Worm (Caenorhabditis elegans) whole organism, late embryonic: ENCODE data around the gene R10D12.7.
A peak's percentile ranks its signal among the peaks of the same experiment; 100 is the strongest.

Experiments used
- F13H6.1 ChIP-seq: sonication (generic microtip); optimal IDR thresholded peaks from 2 replicates; lab custom pipeline; 2016; ENCODE audit warnings: missing genetic modification characterization, missing compliant biosample characterization
- K09A11.1 ChIP-seq: sonication (generic microtip); optimal IDR thresholded peaks from 2 replicates; lab custom pipeline; 2017; ENCODE audit warnings: antibody characterized with exemption, mild to moderate bottlenecking, missing genetic modification characterization, missing compliant biosample characterization; ENCODE audit not compliant: insufficient read depth
- T23F11.4 ChIP-seq: fragments of 200-800 bp; sonication (Bioruptor generic); optimal IDR thresholded peaks from 2 replicates; lab custom pipeline; 2018; ENCODE audit warnings: mild to moderate bottlenecking, missing genetic modification characterization, missing compliant biosample characterization
- ama-1 ChIP-seq: fragments of 150-350 bp; optimal IDR thresholded peaks from 2 replicates; lab custom pipeline; 2014
- ceh-14 ChIP-seq: sonication (generic microtip); optimal IDR thresholded peaks from 2 replicates; lab custom pipeline; 2016; ENCODE audit warnings: missing genotype, missing genetic modification characterization, missing compliant biosample characterization
- ceh-18 ChIP-seq: sonication (generic microtip); optimal IDR thresholded peaks from 2 replicates; lab custom pipeline; 2016; ENCODE audit warnings: missing genetic modification characterization, missing compliant biosample characterization
- ceh-19 ChIP-seq: fragments of 200-800 bp; sonication (Bioruptor generic); optimal IDR thresholded peaks from 2 replicates; lab custom pipeline; 2018; ENCODE audit warnings: mild to moderate bottlenecking, missing genetic modification characterization, missing compliant biosample characterization
- ceh-22 ChIP-seq: sonication (generic microtip); optimal IDR thresholded peaks from 2 replicates; lab custom pipeline; 2017; ENCODE audit warnings: missing biosample characterization, missing genetic modification characterization
- ceh-24 ChIP-seq: sonication (generic microtip); optimal IDR thresholded peaks from 2 replicates; lab custom pipeline; 2016; ENCODE audit warnings: mild to moderate bottlenecking, missing genetic modification characterization, missing compliant biosample characterization
- ceh-30 ChIP-seq: fragments of 150-350 bp; optimal IDR thresholded peaks from 2 replicates; lab custom pipeline; 2014; ENCODE audit warnings: missing biosample characterization, missing genetic modification characterization
- ceh-31 ChIP-seq: sonication (generic microtip); optimal IDR thresholded peaks from 2 replicates; lab custom pipeline; 2016; ENCODE audit warnings: missing genetic modification characterization, missing compliant biosample characterization
- ceh-34 ChIP-seq: sonication (generic microtip); optimal IDR thresholded peaks from 2 replicates; lab custom pipeline; 2016; ENCODE audit warnings: mild to moderate bottlenecking, missing genetic modification characterization, missing compliant biosample characterization
- ceh-45 ChIP-seq: fragments of 200-800 bp; sonication (Bioruptor generic); IDR thresholded peaks from 2 replicates; pipeline ENCODE4 v1.3.6; 2022; ENCODE audit warnings: missing genetic modification reagents, missing genetic modification characterization, missing compliant biosample characterization
- ceh-6 ChIP-seq: fragments of 200-800 bp; sonication (Bioruptor generic); optimal IDR thresholded peaks from 2 replicates; lab custom pipeline; 2018; ENCODE audit warnings: mild to moderate bottlenecking, missing genetic modification characterization, missing compliant biosample characterization
- ceh-9 ChIP-seq: sonication (generic microtip); optimal IDR thresholded peaks from 2 replicates; lab custom pipeline; 2016; ENCODE audit warnings: mild to moderate bottlenecking, missing genetic modification characterization, inconsistent platforms, missing compliant biosample characterization
- che-1 ChIP-seq: sonication (generic microtip); optimal IDR thresholded peaks from 2 replicates; lab custom pipeline; 2016; ENCODE audit warnings: mild to moderate bottlenecking, missing genetic modification characterization, missing compliant biosample characterization
- dmd-4 ChIP-seq: sonication (generic microtip); optimal IDR thresholded peaks from 2 replicates; lab custom pipeline; 2016; ENCODE audit warnings: borderline replicate concordance, missing genetic modification characterization, missing compliant biosample characterization
- dve-1 ChIP-seq: sonication (generic microtip); optimal IDR thresholded peaks from 2 replicates; lab custom pipeline; 2017; ENCODE audit warnings: antibody characterized with exemption, mild to moderate bottlenecking, missing genetic modification characterization, missing compliant biosample characterization
- eyg-1 ChIP-seq: sonication (generic microtip); optimal IDR thresholded peaks from 2 replicates; lab custom pipeline; 2016; ENCODE audit warnings: missing genotype, missing genetic modification characterization, missing compliant biosample characterization
- fkh-6 ChIP-seq: sonication (generic microtip); optimal IDR thresholded peaks from 2 replicates; lab custom pipeline; 2016; ENCODE audit warnings: missing genetic modification characterization, missing compliant biosample characterization
- gmeb-2 ChIP-seq: sonication (generic microtip); optimal IDR thresholded peaks from 2 replicates; lab custom pipeline; 2016; ENCODE audit warnings: missing genetic modification characterization, inconsistent platforms, missing compliant biosample characterization
- hlh-13 ChIP-seq: fragments of 200-800 bp; sonication (Bioruptor generic); optimal IDR thresholded peaks from 2 replicates; lab custom pipeline; 2018; ENCODE audit warnings: mild to moderate bottlenecking, missing genetic modification characterization, missing compliant biosample characterization
- hlh-30 ChIP-seq: sonication (generic microtip); optimal IDR thresholded peaks from 2 replicates; lab custom pipeline; 2017; ENCODE audit warnings: antibody characterized with exemption, missing genetic modification characterization, missing compliant biosample characterization; ENCODE audit not compliant: insufficient read depth
- madf-2 ChIP-seq: sonication (generic microtip); optimal IDR thresholded peaks from 2 replicates; lab custom pipeline; 2017; ENCODE audit warnings: missing genetic modification characterization, missing compliant biosample characterization
- mec-3 ChIP-seq: sonication (generic microtip); optimal IDR thresholded peaks from 2 replicates; lab custom pipeline; 2016; ENCODE audit warnings: borderline replicate concordance, missing genetic modification characterization, missing compliant biosample characterization
- nhr-11 ChIP-seq: fragments of 150-350 bp; optimal IDR thresholded peaks from 2 replicates; lab custom pipeline; 2014; ENCODE audit warnings: missing biosample characterization, missing genetic modification characterization
- npax-4 ChIP-seq: sonication (generic microtip); optimal IDR thresholded peaks from 2 replicates; lab custom pipeline; 2016; ENCODE audit warnings: missing genetic modification characterization, missing compliant biosample characterization
- odd-2 ChIP-seq: sonication (generic microtip); optimal IDR thresholded peaks from 2 replicates; lab custom pipeline; 2017; ENCODE audit warnings: antibody characterized with exemption, mild to moderate bottlenecking, missing genetic modification characterization, missing compliant biosample characterization
- pat-9 ChIP-seq: fragments of 200-800 bp; sonication (Bioruptor generic); optimal IDR thresholded peaks from 2 replicates; lab custom pipeline; 2018; ENCODE audit warnings: mild to moderate bottlenecking, missing genetic modification characterization, moderate library complexity, missing compliant biosample characterization
- pax-1 ChIP-seq: fragments of 150-350 bp; optimal IDR thresholded peaks from 2 replicates; lab custom pipeline; 2014; ENCODE audit warnings: missing biosample characterization, missing genetic modification characterization
- pha-2 ChIP-seq: sonication (generic microtip); optimal IDR thresholded peaks from 2 replicates; lab custom pipeline; 2017; ENCODE audit warnings: mild to moderate bottlenecking, missing genetic modification characterization, missing compliant biosample characterization
- rnt-1 ChIP-seq: sonication (generic microtip); optimal IDR thresholded peaks from 2 replicates; lab custom pipeline; 2016; ENCODE audit warnings: missing genetic modification characterization, missing compliant biosample characterization
- sdc-2 ChIP-seq: sonication (generic microtip); optimal IDR thresholded peaks from 2 replicates; lab custom pipeline; 2016; ENCODE audit warnings: missing genotype, missing genetic modification characterization, missing compliant biosample characterization
- tbx-2 ChIP-seq: sonication (generic microtip); optimal IDR thresholded peaks from 2 replicates; lab custom pipeline; 2016; ENCODE audit warnings: missing genetic modification characterization, missing compliant biosample characterization
- tbx-7 ChIP-seq: sonication (generic microtip); optimal IDR thresholded peaks from 2 replicates; lab custom pipeline; 2016; ENCODE audit warnings: missing genotype, missing genetic modification characterization, missing compliant biosample characterization
- ttx-3 ChIP-seq: sonication (generic microtip); optimal IDR thresholded peaks from 2 replicates; lab custom pipeline; 2016; ENCODE audit warnings: missing genetic modification reagents, missing genetic modification characterization, missing compliant biosample characterization
- unc-3 ChIP-seq, 2 experiments: fragments of 200-800 bp in 1 of 2; sonication (Bioruptor generic) in 1 of 2; sonication (generic microtip) in 1 of 2; conservative IDR thresholded peaks in 1 of 2; optimal IDR thresholded peaks in 1 of 2; 2 replicates each; pipeline versions ENCODE4 v1.3.6 to Lab custom; 2016 to 2022; ENCODE audit warnings: missing compliant biosample characterization in 2 of 2, missing genetic modification characterization in 2 of 2, missing genetic modification reagents in 1 of 2
- unc-42 ChIP-seq: sonication (generic microtip); optimal IDR thresholded peaks from 2 replicates; lab custom pipeline; 2016; ENCODE audit warnings: missing genotype, missing genetic modification characterization, missing compliant biosample characterization
- unc-55 ChIP-seq: sonication (generic microtip); optimal IDR thresholded peaks from 2 replicates; lab custom pipeline; 2017; ENCODE audit warnings: missing biosample characterization, missing genetic modification reagents, missing genetic modification characterization

R10D12.7 gene

DNA sequence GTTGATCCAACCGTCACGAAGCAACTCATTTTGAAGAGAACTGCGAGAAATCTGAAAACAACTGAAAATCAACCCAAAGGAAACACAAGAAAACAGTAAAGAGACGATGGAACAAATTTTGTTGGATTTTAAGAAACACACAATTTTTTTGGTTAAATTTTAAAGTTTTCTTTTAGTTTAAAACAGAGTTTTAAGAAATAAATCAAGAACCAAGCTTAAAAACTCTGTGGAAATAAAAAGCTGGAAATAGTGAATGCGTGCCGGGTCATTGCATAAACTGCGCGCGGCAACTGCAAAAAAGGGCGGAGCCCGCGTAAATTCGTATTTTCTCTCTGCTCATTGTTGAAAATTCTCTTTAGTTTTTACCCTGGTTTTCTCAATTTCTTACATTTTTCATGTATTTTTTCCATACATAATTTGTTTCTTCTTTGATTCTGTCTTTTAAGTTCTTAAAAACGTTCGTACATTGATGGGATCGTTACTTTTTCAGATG is 12.1 kb downstream of the R10D12.7 start, which contains the start of the genes algn-13 and R10D12.13 (continued):
- TF ChIP-seq pat-9 (tag; lab: Kevin White, UChicago) (peak; percentile 84), ceh-9 (tag; lab: Kevin White, UChicago) (no peak), hlh-30 (tag; lab: Kevin White, UChicago) (no peak), tbx-7 (tag; lab: Kevin White, UChicago) (peak; percentile 31), hlh-13 (peak; percentile 66), ceh-31 (tag; lab: Kevin White, UChicago) (peak; percentile 81), ttx-3 (tag; lab: Kevin White, UChicago) (peak; percentile 81), T23F11.4 (peak; percentile 69), unc-3 (GFP tag; conservative IDR thresholded peaks at IDR 0.05; lab: Robert Waterston, UW) (peak; percentile 65; the same call in 1 of the 2 replicates), unc-3 (tag; optimal IDR thresholded peaks at IDR 0.05; lab: Kevin White, UChicago) (peak; percentile 80), nhr-11 (tag; lab: Kevin White, UChicago) (no peak), mec-3 (peak; percentile 1), dmd-4 (peak; percentile 72), eyg-1 (peak; percentile 58), unc-42 (peak; percentile 46), rnt-1 (tag; lab: Kevin White, UChicago) (peak; percentile 75), ceh-22 (tag; lab: Kevin White, UChicago) (no peak), sdc-2 (peak; percentile 69), ceh-30 (no peak), ceh-19 (GFP tag; lab: Kevin White, UChicago) (peak; percentile 80), F13H6.1 (tag; lab: Kevin White, UChicago) (peak; percentile 80), fkh-6 (tag; lab: Kevin White, UChicago) (peak; percentile 77), ceh-14 (tag; lab: Kevin White, UChicago) (peak; percentile 90), K09A11.1 (tag; lab: Kevin White, UChicago) (peak; percentile 77), pax-1 (tag; lab: Kevin White, UChicago) (no peak), ceh-18 (tag; lab: Kevin White, UChicago) (peak; percentile 45), che-1 (tag; lab: Kevin White, UChicago) (peak; percentile 78), ceh-24 (tag; lab: Kevin White, UChicago) (peak; percentile 58), pha-2 (peak; percentile 79), ceh-45 (GFP tag; lab: Robert Waterston, UW) (peak; percentile 51; the same call in 1 of the 2 replicates)

DNA sequence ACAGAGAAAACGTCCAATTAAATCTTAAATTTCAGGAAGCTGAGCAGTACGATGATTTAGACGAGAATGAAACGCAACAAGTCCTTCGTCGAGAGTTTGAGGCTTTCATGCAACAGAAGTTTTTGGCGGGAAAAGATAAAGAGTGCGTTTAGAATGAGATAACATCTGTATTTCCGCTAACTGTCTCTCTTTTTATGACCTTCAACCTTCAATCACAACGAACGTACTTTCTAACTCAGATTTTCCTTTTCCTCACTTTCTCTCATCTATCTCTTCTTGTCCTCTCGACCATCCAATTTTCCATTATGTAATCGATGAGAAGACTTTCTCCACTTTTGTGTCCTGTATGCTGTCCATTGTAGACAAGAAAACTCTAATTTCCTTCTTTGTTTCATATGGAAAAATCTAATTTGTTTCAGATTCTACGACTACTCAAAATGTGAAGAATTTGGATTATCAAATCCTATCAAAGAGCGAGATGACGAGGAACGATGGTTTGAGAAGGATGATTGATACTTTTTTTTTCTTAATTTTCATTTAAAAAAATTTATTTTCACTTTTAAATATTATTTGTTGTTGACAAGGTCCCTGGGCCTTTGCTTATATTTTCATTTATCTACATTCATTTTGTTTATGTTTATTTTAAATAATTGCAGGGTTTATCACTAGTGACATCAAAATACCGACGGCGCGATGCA is 13.6 kb downstream of the R10D12.7 start, which contains the start of gene sao-1:
Gene sao-1, plus strand, starts transcription at position 648 of the 698 bp plus-strand sequence.
- TF ChIP-seq ceh-30: no peak
- no peak for TF ChIP-seq fkh-6 (tag; lab: Kevin White, UChicago)
- no peak for TF ChIP-seq ceh-34 (tag; lab: Kevin White, UChicago)
- TF ChIP-seq npax-4: no peak
- TF ChIP-seq odd-2: no peak
- TF ChIP-seq hlh-30 (tag; lab: Kevin White, UChicago): no peak
- TF ChIP-seq dve-1 (tag; lab: Kevin White, UChicago): no peak
- TF ChIP-seq unc-55 (GFP tag; lab: Kevin White, UChicago): no peak
- no peak for TF ChIP-seq gmeb-2 (tag; lab: Kevin White, UChicago)
- no peak for TF ChIP-seq ama-1
- TF ChIP-seq ceh-6 (GFP tag; lab: Kevin White, UChicago): no peak
- no peak for TF ChIP-seq tbx-2 (tag; lab: Kevin White, UChicago)

DNA sequence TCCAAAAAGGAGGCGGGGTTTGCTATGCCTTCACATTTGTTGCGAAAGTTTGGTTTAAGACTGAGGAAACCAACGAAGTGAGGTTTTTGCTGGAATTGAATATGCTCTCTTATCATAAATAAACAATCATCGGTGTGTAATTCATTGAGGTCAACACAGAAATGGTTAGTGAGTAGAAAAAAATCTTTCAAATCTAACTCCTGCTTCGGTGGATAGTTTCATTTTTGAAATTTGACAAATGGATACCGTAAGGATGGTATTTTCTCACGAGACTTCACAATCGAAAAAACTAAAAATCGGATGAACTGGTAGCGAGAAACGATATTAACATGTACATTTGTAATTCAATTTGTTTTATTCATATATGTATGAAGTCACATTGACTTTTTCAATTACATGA is 31.0 kb downstream of the R10D12.7 start, which contains the start of gene eol-1:
Gene eol-1, minus strand, starts transcription at position 101 of the 400 bp plus-strand sequence.
- no peak for TF ChIP-seq madf-2 (tag; lab: Kevin White, UChicago)
